Worm (Caenorhabditis elegans) whole organism, late embryonic: ENCODE results near the gene bath-47.
"Not testable (repeated sequence)": the region's sequence is repeated elsewhere in the genome, so short reads cannot be mapped to it uniquely, and the experiment has no call there.

Experiments used
- C38D4.7 ChIP-seq: fragments of 200-800 bp; sonication (Bioruptor generic); optimal IDR thresholded peaks from 2 replicates; lab custom pipeline; 2018; ENCODE audit warnings: mild to moderate bottlenecking, missing genetic modification characterization, moderate library complexity, missing compliant biosample characterization
- ama-1 ChIP-seq: fragments of 150-350 bp; optimal IDR thresholded peaks from 2 replicates; lab custom pipeline; 2014
- ceh-19 ChIP-seq: fragments of 200-800 bp; sonication (Bioruptor generic); optimal IDR thresholded peaks from 2 replicates; lab custom pipeline; 2018; ENCODE audit warnings: mild to moderate bottlenecking, missing genetic modification characterization, missing compliant biosample characterization
- ceh-2 ChIP-seq: sonication (generic microtip); optimal IDR thresholded peaks from 2 replicates; lab custom pipeline; 2016; ENCODE audit warnings: missing genotype, missing genetic modification characterization, missing compliant biosample characterization
- ceh-22 ChIP-seq: sonication (generic microtip); optimal IDR thresholded peaks from 2 replicates; lab custom pipeline; 2017; ENCODE audit warnings: missing biosample characterization, missing genetic modification characterization
- ceh-30 ChIP-seq: fragments of 150-350 bp; optimal IDR thresholded peaks from 2 replicates; lab custom pipeline; 2014; ENCODE audit warnings: missing biosample characterization, missing genetic modification characterization
- ceh-45 ChIP-seq: fragments of 200-800 bp; sonication (Bioruptor generic); IDR thresholded peaks from 2 replicates; pipeline ENCODE4 v1.3.6; 2022; ENCODE audit warnings: missing genetic modification reagents, missing genetic modification characterization, missing compliant biosample characterization
- ceh-6 ChIP-seq: fragments of 200-800 bp; sonication (Bioruptor generic); optimal IDR thresholded peaks from 2 replicates; lab custom pipeline; 2018; ENCODE audit warnings: mild to moderate bottlenecking, missing genetic modification characterization, missing compliant biosample characterization
- ceh-9 ChIP-seq: sonication (generic microtip); optimal IDR thresholded peaks from 2 replicates; lab custom pipeline; 2016; ENCODE audit warnings: mild to moderate bottlenecking, missing genetic modification characterization, inconsistent platforms, missing compliant biosample characterization
- dmd-4 ChIP-seq: sonication (generic microtip); optimal IDR thresholded peaks from 2 replicates; lab custom pipeline; 2016; ENCODE audit warnings: borderline replicate concordance, missing genetic modification characterization, missing compliant biosample characterization
- elt-2 ChIP-seq: sonication (generic microtip); optimal IDR thresholded peaks from 2 replicates; lab custom pipeline; 2016; ENCODE audit warnings: missing genetic modification reagents, missing genetic modification characterization, missing compliant biosample characterization
- fax-1 ChIP-seq: sonication (generic microtip); optimal IDR thresholded peaks from 2 replicates; lab custom pipeline; 2016; ENCODE audit warnings: missing genotype, missing genetic modification characterization, missing compliant biosample characterization
- fkh-10 ChIP-seq: fragments of 150-350 bp; optimal IDR thresholded peaks from 2 replicates; lab custom pipeline; 2014; ENCODE audit warnings: missing biosample characterization, missing genetic modification reagents, missing genetic modification characterization
- fkh-6 ChIP-seq: sonication (generic microtip); optimal IDR thresholded peaks from 2 replicates; lab custom pipeline; 2016; ENCODE audit warnings: missing genetic modification characterization, missing compliant biosample characterization
- hlh-13 ChIP-seq: fragments of 200-800 bp; sonication (Bioruptor generic); optimal IDR thresholded peaks from 2 replicates; lab custom pipeline; 2018; ENCODE audit warnings: mild to moderate bottlenecking, missing genetic modification characterization, missing compliant biosample characterization
- hlh-30 ChIP-seq: sonication (generic microtip); optimal IDR thresholded peaks from 2 replicates; lab custom pipeline; 2017; ENCODE audit warnings: antibody characterized with exemption, missing genetic modification characterization, missing compliant biosample characterization; ENCODE audit not compliant: insufficient read depth
- hlh-6 ChIP-seq: sonication (generic microtip); optimal IDR thresholded peaks from 2 replicates; lab custom pipeline; 2016; ENCODE audit warnings: missing genotype, missing genetic modification characterization, missing compliant biosample characterization
- hlh-8 ChIP-seq: sonication (generic microtip); optimal IDR thresholded peaks from 2 replicates; lab custom pipeline; 2016; ENCODE audit warnings: missing genotype, missing genetic modification characterization, missing compliant biosample characterization
- lin-11 ChIP-seq: fragments of 200-800 bp; sonication (Bioruptor generic); optimal IDR thresholded peaks from 2 replicates; lab custom pipeline; 2018; ENCODE audit warnings: mild to moderate bottlenecking, missing genetic modification characterization, missing compliant biosample characterization
- nfya-1 ChIP-seq: sonication (generic microtip); optimal IDR thresholded peaks from 2 replicates; lab custom pipeline; 2017; ENCODE audit warnings: missing genetic modification characterization, mild to moderate bottlenecking, missing compliant biosample characterization, antibody characterized with exemption, moderate library complexity
- npax-4 ChIP-seq: sonication (generic microtip); optimal IDR thresholded peaks from 2 replicates; lab custom pipeline; 2016; ENCODE audit warnings: missing genetic modification characterization, missing compliant biosample characterization
- pha-2 ChIP-seq: sonication (generic microtip); optimal IDR thresholded peaks from 2 replicates; lab custom pipeline; 2017; ENCODE audit warnings: mild to moderate bottlenecking, missing genetic modification characterization, missing compliant biosample characterization
- pros-1 ChIP-seq: fragments of 150-350 bp; optimal IDR thresholded peaks from 2 replicates; lab custom pipeline; 2014; ENCODE audit warnings: missing biosample characterization, missing genetic modification reagents, missing genetic modification characterization
- ref-2 ChIP-seq: sonication (generic microtip); optimal IDR thresholded peaks from 2 replicates; lab custom pipeline; 2016; ENCODE audit warnings: missing genetic modification characterization, missing compliant biosample characterization
- rnt-1 ChIP-seq: sonication (generic microtip); optimal IDR thresholded peaks from 2 replicates; lab custom pipeline; 2016; ENCODE audit warnings: missing genetic modification characterization, missing compliant biosample characterization
- sdc-2 ChIP-seq: sonication (generic microtip); optimal IDR thresholded peaks from 2 replicates; lab custom pipeline; 2016; ENCODE audit warnings: missing genotype, missing genetic modification characterization, missing compliant biosample characterization
- syd-9 ChIP-seq: sonication (generic microtip); optimal IDR thresholded peaks from 2 replicates; lab custom pipeline; 2016; ENCODE audit warnings: mild to moderate bottlenecking, missing genetic modification characterization, moderate library complexity, missing compliant biosample characterization
- tbx-2 ChIP-seq: sonication (generic microtip); optimal IDR thresholded peaks from 2 replicates; lab custom pipeline; 2016; ENCODE audit warnings: missing genetic modification characterization, missing compliant biosample characterization
- tbx-7 ChIP-seq: sonication (generic microtip); optimal IDR thresholded peaks from 2 replicates; lab custom pipeline; 2016; ENCODE audit warnings: missing genotype, missing genetic modification characterization, missing compliant biosample characterization
- unc-3 ChIP-seq, 2 experiments: fragments of 200-800 bp in 1 of 2; sonication (Bioruptor generic) in 1 of 2; sonication (generic microtip) in 1 of 2; conservative IDR thresholded peaks in 1 of 2; optimal IDR thresholded peaks in 1 of 2; 2 replicates each; pipeline versions ENCODE4 v1.3.6 to Lab custom; 2016 to 2022; ENCODE audit warnings: missing compliant biosample characterization in 2 of 2, missing genetic modification characterization in 2 of 2, missing genetic modification reagents in 1 of 2
- unc-55 ChIP-seq: sonication (generic microtip); optimal IDR thresholded peaks from 2 replicates; lab custom pipeline; 2017; ENCODE audit warnings: missing biosample characterization, missing genetic modification reagents, missing genetic modification characterization
- unc-86 ChIP-seq: sonication (generic microtip); optimal IDR thresholded peaks from 2 replicates; lab custom pipeline; 2016; ENCODE audit warnings: missing genetic modification characterization, missing compliant biosample characterization
- zip-5 ChIP-seq: sonication (generic microtip); optimal IDR thresholded peaks from 2 replicates; lab custom pipeline; 2016; ENCODE audit warnings: missing genetic modification characterization, missing compliant biosample characterization

bath-47 gene

ce11 chrII:1601507-1601906, at the start of gene bath-47:
Gene bath-47 (plus strand): TSS chrII:1601811.
- TF ChIP-seq unc-55 (GFP tag; lab: Kevin White, UChicago) (no peak), npax-4 (tag; lab: Kevin White, UChicago) (no peak), elt-2 (tag; lab: Kevin White, UChicago) (no peak), ceh-9 (tag; lab: Kevin White, UChicago) (no peak), unc-3 (GFP tag; conservative IDR thresholded peaks at IDR 0.05; lab: Robert Waterston, UW) (no peak), unc-3 (tag; optimal IDR thresholded peaks at IDR 0.05; lab: Kevin White, UChicago) (no peak), ceh-2 (tag; lab: Kevin White, UChicago) (no peak)
- TF ChIP-seq, all 69 proteins: peak for 0

ce11 chrII:1556217-1556616, 45.4 kb upstream of the bath-47 start, which contains the start of the genes fbxb-54 and fbxb-50:
Gene fbxb-54 (minus strand): TSS chrII:1556317.
Gene fbxb-50 (plus strand): TSS chrII:1556443.
- not testable (repeated sequence) for TF ChIP-seq tbx-7; hlh-8 (tag; lab: Kevin White, UChicago); pha-2 (tag; lab: Kevin White, UChicago)

ce11 chrII:1560839-1561238, 40.8 kb upstream of the bath-47 start:
- TF ChIP-seq sdc-2 (no peak), fkh-10 (GFP tag; lab: Kevin White, UChicago) (no peak), ceh-6 (no peak), pros-1 (tag; lab: Kevin White, UChicago) (no peak), ceh-45 (GFP tag; lab: Robert Waterston, UW) (no peak), fax-1 (tag; lab: Kevin White, UChicago) (no peak), ceh-22 (tag; lab: Kevin White, UChicago) (no peak), unc-55 (GFP tag; lab: Kevin White, UChicago) (no peak)

ce11 chrII:1561863-1562262, 39.7 kb upstream of the bath-47 start, which contains the start of gene K05F6.14:
Gene K05F6.14 (plus strand): TSS chrII:1562163.
- no peak for TF ChIP-seq tbx-2 (tag; lab: Kevin White, UChicago)
- no peak for TF ChIP-seq npax-4 (tag; lab: Kevin White, UChicago)
- TF ChIP-seq fkh-6 (tag; lab: Kevin White, UChicago) = no peak
- TF ChIP-seq unc-3 (GFP tag; conservative IDR thresholded peaks at IDR 0.05; lab: Robert Waterston, UW) = no peak
- no peak for TF ChIP-seq unc-3 (tag; optimal IDR thresholded peaks at IDR 0.05; lab: Kevin White, UChicago)
- TF ChIP-seq rnt-1 (tag; lab: Kevin White, UChicago) = no peak
- no peak for TF ChIP-seq syd-9 (tag; lab: Kevin White, UChicago)
- TF ChIP-seq, all 69 proteins: peak for 0

ce11 chrII:1567646-1568045, 34.0 kb upstream of the bath-47 start, which contains the start of gene K05F6.8:
Gene K05F6.8 (minus strand): TSS chrII:1567746.
- no peak for TF ChIP-seq syd-9 (tag; lab: Kevin White, UChicago)
- no peak for TF ChIP-seq unc-86
- no peak for TF ChIP-seq ref-2
- no peak for TF ChIP-seq ama-1 (lab: Kevin White, UChicago)
- no peak for TF ChIP-seq zip-5
- no peak for TF ChIP-seq npax-4 (tag; lab: Kevin White, UChicago)
- TF ChIP-seq C38D4.7 (GFP tag; lab: Kevin White, UChicago) = no peak
- TF ChIP-seq hlh-13 (GFP tag; lab: Kevin White, UChicago) = no peak
- TF ChIP-seq ceh-30 (tag; lab: Kevin White, UChicago) = no peak
- no peak for TF ChIP-seq lin-11 (tag; lab: Kevin White, UChicago)
- TF ChIP-seq hlh-8 (tag; lab: Kevin White, UChicago) = no peak
- TF ChIP-seq dmd-4 (tag; lab: Kevin White, UChicago) = no peak
- TF ChIP-seq ceh-9 (tag; lab: Kevin White, UChicago) = no peak
- TF ChIP-seq unc-3 (GFP tag; conservative IDR thresholded peaks at IDR 0.05; lab: Robert Waterston, UW) = no peak
- no peak for TF ChIP-seq unc-3 (tag; optimal IDR thresholded peaks at IDR 0.05; lab: Kevin White, UChicago)
- TF ChIP-seq nfya-1 (tag; lab: Kevin White, UChicago) = no peak
- TF ChIP-seq hlh-30 = no peak
- no peak for TF ChIP-seq ceh-19
- no peak for TF ChIP-seq hlh-6 (tag; lab: Kevin White, UChicago)
- no peak for TF ChIP-seq rnt-1 (tag; lab: Kevin White, UChicago)
- TF ChIP-seq ceh-6 = no peak
